Worm (Caenorhabditis elegans) whole organism, mixed stage, embryonic: ENCODE measurements around the gene kvs-4.

ENCODE experiments used
- mab-5 ChIP-seq: fragments of 150-350 bp; optimal IDR thresholded peaks from 2 replicates; lab custom pipeline; 2014; ENCODE audit warnings: missing biosample characterization, missing genetic modification characterization
- nhr-12 ChIP-seq: fragments of 150-350 bp; optimal IDR thresholded peaks from 2 replicates; lab custom pipeline; 2014; ENCODE audit warnings: missing biosample characterization, missing genetic modification characterization
- snpc-4 ChIP-seq: fragments of 150-350 bp; optimal IDR thresholded peaks from 2 replicates; lab custom pipeline; 2014; ENCODE audit warnings: missing biosample characterization, missing genetic modification characterization

DNA sequence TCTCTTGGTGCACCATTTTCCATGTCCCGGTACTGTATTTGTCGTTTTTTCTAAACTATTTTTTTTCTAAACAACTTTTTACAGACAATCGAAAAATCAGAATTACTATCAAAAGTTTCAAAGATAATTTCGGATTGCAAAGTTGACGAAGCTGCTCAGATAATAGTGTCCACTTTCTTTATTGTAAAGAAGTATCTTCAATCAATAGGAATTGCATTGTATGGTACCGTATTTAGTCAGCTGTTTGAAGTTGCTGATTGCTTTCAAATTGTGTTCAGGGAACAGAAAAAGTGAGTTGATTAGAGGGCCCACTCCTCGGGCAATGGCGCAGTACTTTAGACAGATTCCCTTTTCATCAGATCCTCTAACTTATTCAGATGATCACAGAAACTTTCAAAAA, 30.8 kb upstream of the kvs-4 start:
- TF ChIP-seq mab-5 (tag; lab: Kevin White, UChicago) (no peak), nhr-12 (no peak), snpc-4 (tag; lab: Kevin White, UChicago) (no peak)
